Worm (Caenorhabditis elegans) whole organism, midembryonic: ENCODE measurements around the gene twk-45.

Experiments
- T22C8.4 ChIP-seq: fragments of 200-800 bp; sonication (Bioruptor generic); IDR thresholded peaks from 2 replicates; pipeline ENCODE4 v1.3.6; 2022; ENCODE audit warnings: missing genetic modification characterization, missing compliant biosample characterization
- flt-1 ChIP-seq: fragments of 200-800 bp; sonication (Bioruptor generic); IDR thresholded peaks from 2 replicates; pipeline ENCODE4 v1.3.6; 2022; ENCODE audit warnings: missing genetic modification characterization, missing compliant biosample characterization
- tab-1 ChIP-seq: fragments of 200-800 bp; sonication (Bioruptor generic); IDR thresholded peaks from 2 replicates; pipeline ENCODE4 v1.3.6; 2022; ENCODE audit warnings: missing genetic modification characterization, missing compliant biosample characterization
- ztf-23 ChIP-seq: fragments of 200-800 bp; sonication (Bioruptor generic); IDR thresholded peaks from 2 replicates; pipeline ENCODE4 v1.3.6; 2022; ENCODE audit warnings: missing genetic modification reagents, missing genetic modification characterization, missing compliant biosample characterization

DNA sequence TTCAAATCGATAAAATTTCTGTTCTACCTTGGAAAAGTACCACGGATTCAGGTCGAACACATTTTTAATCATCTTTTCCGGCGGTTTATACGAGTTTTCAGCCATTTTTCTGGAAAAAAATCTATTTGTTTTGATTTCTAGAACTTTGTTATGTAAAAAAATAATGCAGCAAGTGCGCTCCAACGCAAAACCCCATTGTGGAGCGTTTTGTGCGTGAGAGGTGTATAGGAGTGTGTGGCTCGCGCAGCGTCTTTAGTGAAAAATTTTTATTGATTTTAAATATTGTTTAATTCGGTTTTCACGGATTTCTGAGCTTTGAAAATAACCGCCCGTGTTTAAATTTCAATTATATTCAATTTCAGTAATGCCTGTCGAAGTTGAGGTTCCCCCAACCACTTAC lies 15.9 kb downstream of the twk-45 start, which contains the start of gene Y71H2AM.20:
- TF ChIP-seq ztf-23 (GFP tag; lab: Robert Waterston, UW) = peak; percentile 79
- TF ChIP-seq flt-1 (GFP tag; lab: Robert Waterston, UW) = peak; percentile 89
- 0 out of 2 replicates have a peak, but pooled peaks have one; percentile 74 for TF ChIP-seq tab-1 (GFP tag; lab: Robert Waterston, UW)
- TF ChIP-seq T22C8.4 = peak; percentile 79
